Worm (Caenorhabditis elegans) whole organism, L3 larva: Measurements from ENCODE around the gene scav-3.

Experiments used
- R02D3.7 ChIP-seq: fragments of 150-350 bp; optimal IDR thresholded peaks from 2 replicates; lab custom pipeline; 2014; ENCODE audit warnings: missing biosample characterization, missing genetic modification characterization
- ama-1 ChIP-seq: fragments of 150-350 bp; optimal IDR thresholded peaks from 2 replicates; lab custom pipeline; 2018
- ceh-82 ChIP-seq: fragments of 150-350 bp; optimal IDR thresholded peaks from 2 replicates; lab custom pipeline; 2014; ENCODE audit warnings: missing biosample characterization, missing genetic modification characterization
- daf-12 ChIP-seq: fragments of 150-350 bp; optimal IDR thresholded peaks from 2 replicates; lab custom pipeline; 2014; ENCODE audit warnings: missing biosample characterization, missing genetic modification reagents, missing genetic modification characterization
- egl-27 ChIP-seq: sonication (generic microtip); optimal IDR thresholded peaks from 4 replicates; lab custom pipeline; 2017; ENCODE audit warnings: missing biosample characterization, missing genetic modification reagents, missing genetic modification characterization
- nfya-1 ChIP-seq: sonication (generic microtip); optimal IDR thresholded peaks from 2 replicates; lab custom pipeline; 2017; ENCODE audit warnings: missing genetic modification characterization, mild to moderate bottlenecking, missing compliant biosample characterization, antibody characterized with exemption, moderate library complexity; ENCODE audit not compliant: insufficient read depth
- nhr-28 ChIP-seq: fragments of 150-350 bp; optimal IDR thresholded peaks from 2 replicates; lab custom pipeline; 2014; ENCODE audit warnings: missing biosample characterization, missing genetic modification characterization
- pha-4 ChIP-seq: fragments of 150-350 bp; optimal IDR thresholded peaks from 2 replicates; lab custom pipeline; 2014; ENCODE audit warnings: missing biosample characterization, missing genetic modification reagents, missing genetic modification characterization
- pqm-1 ChIP-seq: fragments of 150-350 bp; optimal IDR thresholded peaks from 2 replicates; lab custom pipeline; 2017; ENCODE audit warnings: missing biosample characterization, missing genetic modification characterization, inconsistent platforms
- snpc-4 ChIP-seq: fragments of 150-350 bp; optimal IDR thresholded peaks from 2 replicates; lab custom pipeline; 2014; ENCODE audit warnings: missing biosample characterization, missing genetic modification characterization
- unc-62 ChIP-seq: fragments of 150-350 bp; sonication (generic microtip); optimal IDR thresholded peaks from 4 replicates; lab custom pipeline; 2014; ENCODE audit warnings: missing biosample characterization, missing genetic modification reagents, missing genetic modification characterization

DNA sequence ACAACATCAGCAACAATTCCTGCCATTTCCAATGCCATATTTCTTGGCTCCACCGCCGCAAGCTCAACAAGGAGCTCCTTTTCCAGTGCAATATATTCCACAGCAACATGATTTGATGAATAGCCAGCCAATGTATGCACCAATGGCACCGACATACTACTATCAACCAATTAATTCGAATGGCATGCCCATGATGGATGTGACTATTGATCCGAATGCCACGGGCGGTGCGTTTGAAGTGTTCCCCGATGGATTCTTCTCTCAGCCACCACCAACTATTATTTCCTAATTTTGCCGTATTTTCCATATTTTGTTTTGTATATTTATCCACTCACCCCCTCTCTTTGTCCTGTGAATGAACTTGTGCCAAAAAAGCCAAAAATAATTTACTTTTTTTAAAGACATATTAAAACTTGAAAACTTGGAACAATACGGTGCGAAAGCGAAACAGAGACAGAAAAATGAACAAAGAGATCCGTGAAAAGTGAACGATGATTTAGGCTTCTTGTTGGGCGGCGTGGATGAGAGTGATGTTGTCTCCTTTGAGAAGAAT lies 27.8 kb downstream of the scav-3 start:
- TF ChIP-seq nhr-28 (no peak), nfya-1 (tag; lab: Kevin White, UChicago) (no peak), pqm-1 (tag; lab: Kevin White, UChicago) (no peak), R02D3.7 (tag; lab: Kevin White, UChicago) (no peak), ama-1 (lab: Kevin White, UChicago) (no peak), pha-4 (tag; lab: Kevin White, UChicago) (no peak), snpc-4 (tag; lab: Kevin White, UChicago) (no peak), ceh-82 (tag; lab: Kevin White, UChicago) (no peak), egl-27 (tag; lab: Kevin White, UChicago) (no peak), daf-12 (tag; lab: Kevin White, UChicago) (no peak), unc-62 (GFP tag; lab: Kevin White, UChicago) (no peak)
